Worm (Caenorhabditis elegans) whole organism, L4 larva: ENCODE measurements around the gene T11G6.4.

Experiments
- F26F4.8 ChIP-seq: fragments of 200-800 bp; sonication (Bioruptor generic); conservative IDR thresholded peaks from 2 replicates; pipeline ENCODE4 v1.3.6; 2022; ENCODE audit warnings: missing genetic modification characterization, missing compliant biosample characterization
- F44E2.7 ChIP-seq: fragments of 200-800 bp; sonication (Bioruptor generic); IDR thresholded peaks from 2 replicates; pipeline ENCODE4 v2.1.2; 2022; ENCODE audit warnings: missing genetic modification characterization, missing compliant biosample characterization
- Y105C5A.15 ChIP-seq: fragments of 200-800 bp; sonication (Bioruptor generic); IDR thresholded peaks from 2 replicates; pipeline ENCODE4 v1.3.6; 2022; ENCODE audit warnings: missing genetic modification characterization, missing compliant biosample characterization
- aha-1 ChIP-seq: fragments of 150-350 bp; peaks from one replicate; lab custom pipeline; 2014; ENCODE audit warnings: missing biosample characterization, missing genetic modification characterization
- arid-1 ChIP-seq: fragments of 200-800 bp; sonication (Bioruptor generic); conservative IDR thresholded peaks from 2 replicates; pipeline ENCODE4 v1.3.6; 2022; ENCODE audit warnings: missing genetic modification reagents, missing genetic modification characterization, missing compliant biosample characterization
- ceh-28 ChIP-seq: fragments of 150-350 bp; optimal IDR thresholded peaks from 2 replicates; lab custom pipeline; 2014; ENCODE audit warnings: missing biosample characterization, missing genetic modification reagents, missing genetic modification characterization
- ctbp-1 ChIP-seq: fragments of 200-800 bp; sonication (Bioruptor generic); IDR thresholded peaks from 2 replicates; pipeline ENCODE4 v1.3.6; 2022; ENCODE audit warnings: missing genetic modification reagents, missing genetic modification characterization, missing compliant biosample characterization
- daf-8 ChIP-seq: fragments of 200-800 bp; sonication (Bioruptor generic); IDR thresholded peaks from 2 replicates; pipeline ENCODE4 v1.3.6; 2022; ENCODE audit warnings: missing genetic modification characterization, missing compliant biosample characterization
- dmd-8 ChIP-seq: fragments of 200-800 bp; sonication (Bioruptor generic); IDR thresholded peaks from 2 replicates; pipeline ENCODE4 v1.3.6; 2022; ENCODE audit warnings: missing genetic modification characterization, missing compliant biosample characterization
- dve-1 ChIP-seq: sonication (generic microtip); optimal IDR thresholded peaks from 2 replicates; lab custom pipeline; 2017; ENCODE audit warnings: antibody characterized with exemption, mild to moderate bottlenecking, missing genetic modification characterization, missing compliant biosample characterization; ENCODE audit not compliant: insufficient read depth
- egl-27 ChIP-seq: sonication (generic microtip); optimal IDR thresholded peaks from 3 replicates; lab custom pipeline; 2017; ENCODE audit warnings: missing biosample characterization, missing genetic modification reagents, missing genetic modification characterization
- egl-43 ChIP-seq: fragments of 200-800 bp; sonication (Bioruptor generic); IDR thresholded peaks from 2 replicates; pipeline ENCODE4 v1.3.6; 2022; ENCODE audit warnings: missing genetic modification reagents, missing genetic modification characterization, missing compliant biosample characterization
- fkh-10 ChIP-seq: fragments of 150-350 bp; optimal IDR thresholded peaks from 2 replicates; lab custom pipeline; 2014; ENCODE audit warnings: missing biosample characterization, missing genetic modification reagents, missing genetic modification characterization
- gei-8 ChIP-seq: fragments of 200-800 bp; sonication (Bioruptor generic); optimal IDR thresholded peaks from 2 replicates; lab custom pipeline; 2018; ENCODE audit warnings: mild to moderate bottlenecking, missing genetic modification characterization, missing compliant biosample characterization
- hif-1 ChIP-seq, 2 experiments: sonication (generic microtip); optimal IDR thresholded peaks; 2 replicates each; lab custom pipeline; 2016 to 2017; ENCODE audit warnings: missing compliant biosample characterization in 2 of 2, missing genetic modification characterization in 2 of 2, missing genetic modification reagents in 2 of 2, missing genotype in 2 of 2, mild to moderate bottlenecking in 1 of 2
- hlh-11 ChIP-seq: fragments of 200-800 bp; sonication (Bioruptor generic); optimal IDR thresholded peaks from 2 replicates; lab custom pipeline; 2018; ENCODE audit warnings: mild to moderate bottlenecking, missing genetic modification characterization, missing compliant biosample characterization
- hmg-1.1 ChIP-seq: fragments of 200-800 bp; sonication (Bioruptor generic); IDR thresholded peaks from 2 replicates; pipeline ENCODE4 v1.3.6; 2022; ENCODE audit warnings: missing genetic modification reagents, missing genetic modification characterization, missing compliant biosample characterization
- jun-1 ChIP-seq: fragments of 150-350 bp; optimal IDR thresholded peaks from 2 replicates; lab custom pipeline; 2014; ENCODE audit warnings: missing biosample characterization, missing genetic modification reagents, missing genetic modification characterization
- lin-1 ChIP-seq: fragments of 200-800 bp; sonication (Bioruptor generic); IDR thresholded peaks from 2 replicates; pipeline ENCODE4 v1.3.6; 2022; ENCODE audit warnings: missing genetic modification reagents, missing genetic modification characterization, missing compliant biosample characterization
- lin-13 ChIP-seq: fragments of 150-350 bp; optimal IDR thresholded peaks from 2 replicates; lab custom pipeline; 2014; ENCODE audit warnings: missing biosample characterization, missing genetic modification reagents, missing genetic modification characterization
- lin-38 ChIP-seq: fragments of 200-800 bp; sonication (Bioruptor generic); IDR thresholded peaks from 2 replicates; pipeline ENCODE4 v1.3.6; 2022; ENCODE audit warnings: missing genetic modification reagents, missing genetic modification characterization, missing compliant biosample characterization
- mdt-29 ChIP-seq: fragments of 200-800 bp; sonication (Bioruptor generic); IDR thresholded peaks from 2 replicates; pipeline ENCODE4 v1.3.6; 2022; ENCODE audit warnings: missing genetic modification reagents, missing genetic modification characterization, missing compliant biosample characterization
- mep-1 ChIP-seq: fragments of 150-350 bp; sonication (generic microtip); optimal IDR thresholded peaks from 3 replicates; lab custom pipeline; 2014; ENCODE audit warnings: missing biosample characterization, missing genetic modification characterization
- mxl-3 ChIP-seq: fragments of 200-800 bp; sonication (Bioruptor generic); optimal IDR thresholded peaks from 2 replicates; lab custom pipeline; 2018; ENCODE audit warnings: mild to moderate bottlenecking, missing genetic modification characterization, missing compliant biosample characterization
- nhr-25 ChIP-seq: sonication (generic microtip); optimal IDR thresholded peaks from 2 replicates; lab custom pipeline; 2017; ENCODE audit warnings: missing genetic modification characterization, mild to moderate bottlenecking, missing compliant biosample characterization, antibody characterized with exemption, moderate library complexity, borderline replicate concordance; ENCODE audit not compliant: insufficient read depth
- nhr-76 ChIP-seq: fragments of 150-350 bp; optimal IDR thresholded peaks from 2 replicates; lab custom pipeline; 2014; ENCODE audit warnings: missing biosample characterization, missing genetic modification characterization
- php-3 ChIP-seq: fragments of 200-800 bp; sonication (Bioruptor generic); IDR thresholded peaks from 2 replicates; pipeline ENCODE4 v1.3.6; 2022; ENCODE audit warnings: missing genetic modification reagents, missing genetic modification characterization, missing compliant biosample characterization
- rbr-2 ChIP-seq: sonication (generic microtip); optimal IDR thresholded peaks from 2 replicates; lab custom pipeline; 2016; ENCODE audit warnings: missing genotype, missing genetic modification characterization, missing compliant biosample characterization
- snpc-4 ChIP-seq: fragments of 150-350 bp; optimal IDR thresholded peaks from 2 replicates; lab custom pipeline; 2014; ENCODE audit warnings: missing biosample characterization, missing genetic modification characterization
- tag-97 ChIP-seq: fragments of 200-800 bp; sonication (Bioruptor generic); IDR thresholded peaks from 2 replicates; pipeline ENCODE4 v1.3.6; 2022; ENCODE audit warnings: missing genetic modification characterization, missing compliant biosample characterization
- unc-62 ChIP-seq, 3 experiments: fragments of 150-350 bp in 1 of 3; sonication (generic microtip); optimal IDR thresholded peaks in 2 of 3; peaks in 1 of 3; 1 replicate in 1 of 3; 2 replicates in 2 of 3; lab custom pipeline; 2014 to 2017; ENCODE audit warnings: missing biosample characterization in 3 of 3, missing genetic modification characterization in 3 of 3, missing genetic modification reagents in 3 of 3, missing genotype in 1 of 3

The T11G6.4 gene

DNA sequence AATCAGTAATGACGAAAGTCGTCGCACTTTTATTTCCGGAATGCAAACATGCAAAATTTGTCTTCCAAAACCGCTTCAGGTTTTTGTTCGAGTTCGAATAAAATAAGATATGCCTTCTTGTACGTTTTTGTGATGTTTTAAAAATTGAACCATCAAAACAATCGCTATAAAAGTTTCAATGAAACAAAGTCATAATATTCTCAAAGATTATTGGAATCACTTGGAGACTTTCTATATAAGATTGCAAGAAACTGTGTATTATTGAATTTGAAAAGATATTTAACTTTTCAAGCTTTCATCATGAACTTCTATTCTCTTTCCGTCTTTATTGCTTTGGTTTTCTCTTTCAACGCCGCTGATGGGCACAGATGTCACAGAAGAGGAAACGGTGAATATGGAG is 25.1 kb upstream of the T11G6.4 start, which contains the start of gene fipr-14:
fipr-14 (plus strand) TSS at position 301 of the 400 bp plus-strand sequence.
- TF ChIP-seq unc-62 (GFP tag; optimal IDR thresholded peaks at IDR 0.05 in 1 of 2; lab: Kevin White, UChicago) (peak in 1 of 2 experiments; percentile 65), unc-62 (tag; optimal IDR thresholded peaks at IDR 0.05; lab: Kevin White, UChicago) (no peak), mep-1 (tag; lab: Kevin White, UChicago) (no peak)

DNA sequence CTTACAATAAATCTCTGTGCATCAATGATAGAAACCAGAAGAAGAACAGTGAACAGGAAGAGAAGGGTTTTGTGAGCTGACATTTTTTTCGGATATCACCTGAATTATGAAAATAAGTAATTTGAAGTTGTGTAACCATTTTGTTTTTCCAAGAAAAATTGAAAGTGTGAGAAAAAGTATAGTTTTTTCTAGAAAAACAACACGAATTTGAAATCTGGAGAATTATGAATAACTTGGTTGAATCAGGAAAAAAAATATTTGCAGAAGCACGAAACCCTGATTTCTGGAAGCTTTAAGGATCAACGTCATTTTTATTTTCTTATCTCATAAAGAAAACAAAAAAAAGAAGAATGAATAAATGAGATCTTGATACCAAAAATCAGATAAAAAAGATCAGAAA is 22.8 kb upstream of the T11G6.4 start, which contains the start of gene F13E9.12:
F13E9.12 (minus strand) TSS at position 101 of the 400 bp plus-strand sequence.
- no peak for TF ChIP-seq lin-38
- TF ChIP-seq Y105C5A.15 (GFP tag; lab: Robert Waterston, UW): no peak
- TF ChIP-seq lin-13 (GFP tag; lab: Kevin White, UChicago): no peak
- TF ChIP-seq daf-8 (GFP tag; lab: Robert Waterston, UW): no peak
- no peak for TF ChIP-seq fkh-10 (GFP tag; lab: Kevin White, UChicago)
- no peak for TF ChIP-seq hlh-11 (tag; lab: Kevin White, UChicago)
- no peak for TF ChIP-seq arid-1 (GFP tag; lab: Robert Waterston, UW)
- no peak for TF ChIP-seq jun-1 (tag; lab: Kevin White, UChicago)
- no peak for TF ChIP-seq nhr-25 (tag; lab: Kevin White, UChicago)
- TF ChIP-seq F44E2.7 (GFP tag; lab: Robert Waterston, UW): no peak
- no peak for TF ChIP-seq lin-1
- no peak for TF ChIP-seq nhr-76 (tag; lab: Kevin White, UChicago)
- TF ChIP-seq tag-97 (GFP tag; lab: Robert Waterston, UW): no peak
- no peak for TF ChIP-seq dmd-8
- TF ChIP-seq mdt-29 (GFP tag; lab: Robert Waterston, UW): no peak
- TF ChIP-seq unc-62 (GFP tag; optimal IDR thresholded peaks at IDR 0.05 in 1 of 2; lab: Kevin White, UChicago): no peak
- no peak for TF ChIP-seq unc-62 (tag; optimal IDR thresholded peaks at IDR 0.05; lab: Kevin White, UChicago)
- no peak for TF ChIP-seq egl-27 (tag; lab: Kevin White, UChicago)
- TF ChIP-seq, all 104 proteins: peak for 0

DNA sequence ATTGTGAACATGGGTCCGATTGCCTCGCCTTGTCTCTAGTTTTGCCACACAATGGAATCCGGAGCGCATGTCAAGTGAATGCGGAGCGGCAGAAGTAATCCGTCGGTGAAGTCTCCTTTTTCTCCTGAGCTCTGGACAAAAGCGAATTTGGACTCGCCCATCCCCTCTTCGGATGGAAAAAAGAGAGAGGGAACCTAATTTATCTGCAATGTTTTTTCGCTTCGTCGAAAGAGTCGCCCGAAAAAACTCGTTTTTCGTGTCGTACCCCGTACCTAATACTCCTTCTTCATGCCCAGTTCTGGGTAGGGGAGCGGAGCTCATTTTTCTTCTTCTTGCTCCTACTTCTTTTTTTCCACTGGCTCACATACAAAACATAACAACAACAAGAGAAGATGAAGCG is 18.4 kb upstream of the T11G6.4 start:
- TF ChIP-seq dve-1 (tag; lab: Kevin White, UChicago): no peak
- TF ChIP-seq ceh-28: no peak
- no peak for TF ChIP-seq php-3 (GFP tag; lab: Robert Waterston, UW)
- TF ChIP-seq F26F4.8 (GFP tag; lab: Robert Waterston, UW): no peak
- TF ChIP-seq gei-8: no peak
- TF ChIP-seq hif-1 (tag; optimal IDR thresholded peaks at IDR 0.05; lab: Kevin White, UChicago): no peak

DNA sequence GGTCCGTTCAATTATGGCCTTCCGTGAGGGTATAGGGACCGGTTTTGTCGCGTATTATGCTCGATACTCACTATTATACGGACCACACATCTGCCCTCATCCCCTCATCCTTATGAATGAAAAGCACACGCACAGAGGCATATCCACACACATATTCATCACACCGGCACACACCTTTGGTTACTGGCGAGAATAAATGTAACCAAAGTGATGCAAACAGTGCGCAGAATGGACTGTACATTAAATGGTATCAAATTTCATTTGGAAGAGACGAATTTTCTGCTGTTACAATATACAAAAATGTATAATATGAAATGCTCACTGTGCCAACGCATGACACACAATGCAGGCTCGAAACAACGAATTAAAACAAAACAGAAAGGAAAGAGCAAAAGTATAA is 17.9 kb upstream of the T11G6.4 start:
- TF ChIP-seq unc-62 (GFP tag; optimal IDR thresholded peaks at IDR 0.05 in 1 of 2; lab: Kevin White, UChicago): peak in 1 of 2 experiments; percentile 44
- no peak for TF ChIP-seq unc-62 (tag; optimal IDR thresholded peaks at IDR 0.05; lab: Kevin White, UChicago)
- TF ChIP-seq aha-1: peak; percentile 88
- TF ChIP-seq hmg-1.1 (GFP tag; lab: Robert Waterston, UW): no peak
- TF ChIP-seq, all 104 proteins: peak for 2

DNA sequence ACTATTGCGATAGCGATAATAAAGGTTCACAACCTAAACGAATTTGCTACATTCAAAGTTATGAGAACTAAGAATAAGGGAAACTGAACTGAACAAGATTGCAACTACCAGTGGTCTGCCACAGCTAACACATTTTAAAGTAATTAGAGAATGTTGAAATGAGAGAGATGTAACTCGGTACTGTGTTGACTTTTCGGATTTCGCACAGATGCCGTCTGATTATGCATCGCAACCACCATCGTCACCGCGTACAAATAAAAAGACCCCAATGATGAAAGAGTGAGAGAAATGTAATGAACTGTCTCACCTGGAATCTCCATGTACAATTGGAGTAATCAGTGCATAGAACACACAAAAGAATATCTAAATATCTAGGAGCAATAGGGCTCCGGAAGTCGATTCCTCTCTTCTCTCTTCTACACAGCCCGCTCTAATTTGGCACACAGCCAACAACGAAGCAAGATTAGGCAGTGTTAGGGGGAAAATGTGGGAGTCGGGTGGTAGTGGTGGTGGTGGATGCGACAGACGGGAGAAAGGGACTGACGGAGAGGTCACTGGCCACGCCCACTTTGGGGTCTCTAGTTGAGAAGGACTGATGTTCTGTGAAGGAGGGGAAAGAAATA is 17.0 kb upstream of the T11G6.4 start, which contains the start of gene F13E9.11:
F13E9.11 (minus strand) TSS at position 507 of the 623 bp plus-strand sequence.
- TF ChIP-seq mxl-3 (GFP tag; lab: Kevin White, UChicago): peak; percentile 14
- peak; percentile 54 for TF ChIP-seq rbr-2
- TF ChIP-seq unc-62 (GFP tag; optimal IDR thresholded peaks at IDR 0.05 in 1 of 2; lab: Kevin White, UChicago): peak in 1 of 2 experiments; percentile 97
- no peak for TF ChIP-seq unc-62 (tag; optimal IDR thresholded peaks at IDR 0.05; lab: Kevin White, UChicago)
- TF ChIP-seq egl-43 (GFP tag; lab: Robert Waterston, UW): no peak
- TF ChIP-seq ctbp-1: 0 out of 2 replicates have a peak, but pooled peaks have one; percentile 10
- peak; percentile 95 for TF ChIP-seq aha-1
- TF ChIP-seq snpc-4 (tag; lab: Kevin White, UChicago): no peak
